Fruit fly (Drosophila melanogaster): ENCODE data around the gene LpR1.
A peak's percentile ranks its signal among the peaks of the same experiment; 100 is the strongest.

LpR1 gene

dm6 chr3R:25759430-25759829 is 3.5 kb downstream of the LpR1 start:
- TF ChIP-seq Sp1 (GFP tag; optimal IDR thresholded peaks at IDR 0.05), result peak; percentile 56
- no peak for TF ChIP-seq Hr83 (GFP tag; optimal IDR thresholded peaks at IDR 0.05; ENCODE audit: poor library complexity, severe bottlenecking)

- TF ChIP-seq CrebA (GFP tag; optimal IDR thresholded peaks at IDR 0.05; ENCODE audit: borderline replicate concordance) (no peak), brk (GFP tag; optimal IDR thresholded peaks at IDR 0.05) (peak; percentile 2)
Measured at dm6 chr3R:25755864-25756507, 6.9 kb downstream of the LpR1 start.

dm6 chr3R:25754844-25755429 is 8.0 kb downstream of the LpR1 start:
- TF ChIP-seq HLH106 (tag; optimal IDR thresholded peaks at IDR 0.05) (peak; percentile 43), CG9705 (GFP tag; optimal IDR thresholded peaks at IDR 0.05) (no peak)

- TF ChIP-seq N (GFP tag; optimal IDR thresholded peaks at IDR 0.05), result peak; percentile 14
- peak; percentile 31 for TF ChIP-seq Myc (optimal IDR thresholded peaks at IDR 0.05)
- no peak for TF ChIP-seq h (GFP tag; optimal IDR thresholded peaks at IDR 0.05)
Measured at dm6 chr3R:25753798-25754197, 9.1 kb downstream of the LpR1 start.

- peak; percentile 27 to 83 for TF ChIP-seq dl (GFP tag; optimal IDR thresholded peaks at IDR 0.05; ENCODE audit: insufficient read depth in 1 of 2, partially characterized antibody in 2 of 2)
- no peak for TF ChIP-seq tai (GFP tag; optimal IDR thresholded peaks at IDR 0.05)
- TF ChIP-seq Mio (GFP tag; optimal IDR thresholded peaks at IDR 0.05), result no peak
- TF ChIP-seq CrebA (GFP tag; optimal IDR thresholded peaks at IDR 0.05; ENCODE audit: borderline replicate concordance), result peak; percentile 51
- TF ChIP-seq Dfd (GFP tag; optimal IDR thresholded peaks at IDR 0.05), result no peak
- TF ChIP-seq psq (GFP tag; optimal IDR thresholded peaks at IDR 0.05), result peak; percentile 46
- peak; percentile 5 for TF ChIP-seq Vsx2 (GFP tag; optimal IDR thresholded peaks at IDR 0.05; ENCODE audit: partially characterized antibody)
- TF ChIP-seq Dif (GFP tag; optimal IDR thresholded peaks at IDR 0.05; ENCODE audit: partially characterized antibody), result peak; percentile 73
- TF ChIP-seq Jra (GFP tag; optimal IDR thresholded peaks at IDR 0.05), result peak; percentile 20
- TF ChIP-seq h (GFP tag; optimal IDR thresholded peaks at IDR 0.05), result peak; percentile 95
- TF ChIP-seq Hnf4 (GFP tag; optimal IDR thresholded peaks at IDR 0.05), result peak; percentile 12
- peak; percentile 9 for TF ChIP-seq CG32264 (GFP tag; optimal IDR thresholded peaks at IDR 0.05)
- no peak for TF ChIP-seq Rel (GFP tag; optimal IDR thresholded peaks at IDR 0.05)
- peak; percentile 99 for TF ChIP-seq Rel (tag; optimal IDR thresholded peaks at IDR 0.05)
- peak; percentile 12 for TF ChIP-seq rgr (GFP tag; optimal IDR thresholded peaks at IDR 0.05)
Measured at dm6 chr3R:25740348-25740751, 22.6 kb downstream of the LpR1 start, which contains the start of gene LpR2. Gene LpR2, minus strand, starts transcription at chr3R:25740465.

- no peak for TF ChIP-seq HLH106 (tag; optimal IDR thresholded peaks at IDR 0.05)
- TF ChIP-seq psq (GFP tag; optimal IDR thresholded peaks at IDR 0.05), result peak; percentile 78
Measured at dm6 chr3R:25739727-25740126, 23.2 kb downstream of the LpR1 start.

dm6 chr3R:25737735-25738371 is 25.1 kb downstream of the LpR1 start:
- TF ChIP-seq tai (GFP tag; optimal IDR thresholded peaks at IDR 0.05) (peak; percentile 96), CG9705 (GFP tag; optimal IDR thresholded peaks at IDR 0.05) (peak; percentile 97), HLH106 (tag; optimal IDR thresholded peaks at IDR 0.05) (peak; percentile 99), lola (GFP tag; optimal IDR thresholded peaks at IDR 0.05) (no peak), CrebA (GFP tag; optimal IDR thresholded peaks at IDR 0.05; ENCODE audit: borderline replicate concordance) (peak; percentile 96), h (GFP tag; optimal IDR thresholded peaks at IDR 0.05) (peak; percentile 99), sv (GFP tag; optimal IDR thresholded peaks at IDR 0.05) (peak; percentile 87), dmrt93B (GFP tag; optimal IDR thresholded peaks at IDR 0.05) (peak; percentile 96), dl (GFP tag; optimal IDR thresholded peaks at IDR 0.05; ENCODE audit: insufficient read depth in 1 of 2, partially characterized antibody in 2 of 2) (peak; percentile 51 to 70), Hr78 (GFP tag; optimal IDR thresholded peaks at IDR 0.05) (no peak), sage (GFP tag; optimal IDR thresholded peaks at IDR 0.05) (peak; percentile 98), Jra (GFP tag; optimal IDR thresholded peaks at IDR 0.05) (peak; percentile 98), psq (GFP tag; optimal IDR thresholded peaks at IDR 0.05) (peak; percentile 99), fru (GFP tag; optimal IDR thresholded peaks at IDR 0.05) (peak; percentile 99), CG32264 (GFP tag; optimal IDR thresholded peaks at IDR 0.05) (peak; percentile 97), Hnf4 (GFP tag; optimal IDR thresholded peaks at IDR 0.05) (peak; percentile 98), dsf (GFP tag; optimal IDR thresholded peaks at IDR 0.05; ENCODE audit: borderline replicate concordance) (peak; percentile 91), pan (optimal IDR thresholded peaks at IDR 0.05) (no peak), jim (GFP tag; optimal IDR thresholded peaks at IDR 0.05) (no peak), rgr (GFP tag; optimal IDR thresholded peaks at IDR 0.05) (peak; percentile 99), brk (GFP tag; optimal IDR thresholded peaks at IDR 0.05) (peak; percentile 97), Dfd (GFP tag; optimal IDR thresholded peaks at IDR 0.05) (peak; percentile 48), N (GFP tag; optimal IDR thresholded peaks at IDR 0.05) (no peak), Mio (GFP tag; optimal IDR thresholded peaks at IDR 0.05) (peak; percentile 90), Myc (optimal IDR thresholded peaks at IDR 0.05) (no peak), br (GFP tag; optimal IDR thresholded peaks at IDR 0.05) (peak; percentile 99), Vsx2 (GFP tag; optimal IDR thresholded peaks at IDR 0.05; ENCODE audit: partially characterized antibody) (peak; percentile 55), GATAd (GFP tag; optimal IDR thresholded peaks at IDR 0.05) (peak; percentile 88)
